Fruit fly (Drosophila melanogaster): ENCODE measurements around the gene CG34299.

The CG34299 gene

dm6 chr3R:30203104-30203986, 46.0 kb upstream of the CG34299 start (continued):
- TF ChIP-seq Sin3A (optimal IDR thresholded peaks at IDR 0.05) (no peak), fu2 (GFP tag; optimal IDR thresholded peaks at IDR 0.05) (peak; percentile 94), CG30431 (GFP tag; optimal IDR thresholded peaks at IDR 0.05) (peak; percentile 89), CG14050 (GFP tag; IDR thresholded peaks at IDR 0.05) (peak; percentile 96), CG10267 (tag; optimal IDR thresholded peaks at IDR 0.05) (peak; percentile 91), sqz (GFP tag; optimal IDR thresholded peaks at IDR 0.05) (peak; percentile 73), CG8359 (GFP tag; optimal IDR thresholded peaks at IDR 0.05; ENCODE audit: borderline replicate concordance) (peak; percentile 84), Ets65A (GFP tag) (peak; percentile 100), CG6689 (GFP tag; IDR thresholded peaks at IDR 0.05) (peak; percentile 95), bcd (GFP tag; optimal IDR thresholded peaks at IDR 0.05) (peak; percentile 98), ap (GFP tag; IDR thresholded peaks at IDR 0.05) (peak; percentile 96), CG7357 (GFP tag; IDR thresholded peaks at IDR 0.05) (peak; percentile 88), Ravus (GFP tag; IDR thresholded peaks at IDR 0.05) (peak; percentile 92), pb (GFP tag; optimal IDR thresholded peaks at IDR 0.05) (peak; percentile 99), sug (tag; optimal IDR thresholded peaks at IDR 0.05) (peak; percentile 90), CG1832 (GFP tag; optimal IDR thresholded peaks at IDR 0.05) (no peak), Rx (GFP tag; IDR thresholded peaks at IDR 0.05) (peak; percentile 91), fru (optimal IDR thresholded peaks at IDR 0.05) (no peak), Hsf (GFP tag; optimal IDR thresholded peaks at IDR 0.05) (peak; percentile 93), hkb (optimal IDR thresholded peaks at IDR 0.05) (no peak), hkb (GFP tag; IDR thresholded peaks at IDR 0.05) (peak; percentile 99), Six4 (GFP tag; optimal IDR thresholded peaks at IDR 0.05) (peak; percentile 97), unc-4 (GFP tag; IDR thresholded peaks at IDR 0.05; ENCODE audit: partially characterized antibody) (0 out of 2 replicates have a peak, but pooled peaks have one; percentile 3), dpn (GFP tag; optimal IDR thresholded peaks at IDR 0.05) (peak; percentile 96 to 99), Dip2 (GFP tag; IDR thresholded peaks at IDR 0.05) (no peak; the same call in 1 of the 2 replicates), gem (tag; optimal IDR thresholded peaks at IDR 0.05) (peak; percentile 96), HLHmδ (GFP tag; optimal IDR thresholded peaks at IDR 0.05) (peak; percentile 90), HLH54F (GFP tag; optimal IDR thresholded peaks at IDR 0.05) (peak; percentile 94), Elba2 (GFP tag; optimal IDR thresholded peaks at IDR 0.05) (no peak), br (optimal IDR thresholded peaks at IDR 0.05) (no peak), CG1647 (GFP tag; optimal IDR thresholded peaks at IDR 0.05) (peak; percentile 97), Doc3 (GFP tag; IDR thresholded peaks at IDR 0.05; ENCODE audit: partially characterized antibody) (no peak), hth (optimal IDR thresholded peaks at IDR 0.05) (no peak), Oaz (GFP tag; IDR thresholded peaks at IDR 0.05) (peak; percentile 94), CG11085 (GFP tag; IDR thresholded peaks at IDR 0.05) (peak; percentile 86), CG17829 (tag; optimal IDR thresholded peaks at IDR 0.05) (peak; percentile 91), CG3847 (GFP tag; IDR thresholded peaks at IDR 0.05) (peak; percentile 81), CG4424 (GFP tag; optimal IDR thresholded peaks at IDR 0.05) (peak; percentile 98), dimm (GFP tag; IDR thresholded peaks at IDR 0.05) (peak; percentile 94), abd-A (tag; optimal IDR thresholded peaks at IDR 0.05) (peak; percentile 96), vnd (GFP tag; IDR thresholded peaks at IDR 0.05; ENCODE audit: partially characterized antibody) (no peak), ara (GFP tag; IDR thresholded peaks at IDR 0.05) (peak; percentile 89), CG11723 (GFP tag; optimal IDR thresholded peaks at IDR 0.05) (peak; percentile 95), CG3995 (GFP tag; optimal IDR thresholded peaks at IDR 0.05) (peak; percentile 78), slbo (GFP tag; IDR thresholded peaks at IDR 0.05) (peak; percentile 92), CG5953 (GFP tag; IDR thresholded peaks at IDR 0.05) (peak; percentile 95), CG6654 (GFP tag; optimal IDR thresholded peaks at IDR 0.05) (peak; percentile 91), mirr (GFP tag; optimal IDR thresholded peaks at IDR 0.05) (peak; percentile 89), sens (GFP tag) (peak; percentile 100), CoRest (tag; optimal IDR thresholded peaks at IDR 0.05) (peak; percentile 95), Side (GFP tag; optimal IDR thresholded peaks at IDR 0.05) (peak; percentile 99)

Measured in whole organism, embryonic.